Fruit fly (Drosophila melanogaster): ENCODE results near the gene CG7888.
A peak's percentile ranks its signal among the peaks of the same experiment; 100 is the strongest.

Gene CG7888

DNA sequence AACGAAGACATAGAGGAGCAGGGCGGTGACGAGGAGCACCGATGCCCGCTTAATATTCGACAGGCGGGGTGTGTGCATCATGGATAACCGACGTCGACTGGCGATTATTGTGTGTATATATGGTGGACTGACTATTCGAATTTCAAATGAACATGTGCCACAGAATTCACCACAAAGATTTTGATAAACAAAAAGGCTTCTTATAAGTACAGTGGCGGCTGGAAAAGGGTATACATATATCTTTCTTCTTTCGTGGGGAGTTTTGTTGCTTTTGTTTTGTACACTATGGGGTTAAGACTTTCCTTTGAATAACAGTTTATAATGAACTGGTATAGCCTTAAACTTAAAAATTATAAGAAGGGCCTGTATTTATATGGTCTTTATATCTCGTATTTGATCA is 15.9 kb downstream of the CG7888 start, which contains the start of gene CG6310:
CG6310 (minus strand) TSS at position 101 of the 400 bp plus-strand sequence.
- TF ChIP-seq br (GFP tag; optimal IDR thresholded peaks at IDR 0.05) (no peak), Hr83 (GFP tag; optimal IDR thresholded peaks at IDR 0.05; ENCODE audit: poor library complexity, severe bottlenecking) (no peak), fru (GFP tag; optimal IDR thresholded peaks at IDR 0.05) (no peak), dsf (GFP tag; optimal IDR thresholded peaks at IDR 0.05; ENCODE audit: borderline replicate concordance) (no peak), usp (GFP tag; optimal IDR thresholded peaks at IDR 0.05) (no peak), Sp1 (GFP tag; optimal IDR thresholded peaks at IDR 0.05) (no peak), woc (GFP tag; optimal IDR thresholded peaks at IDR 0.05) (no peak), Dif (GFP tag; optimal IDR thresholded peaks at IDR 0.05; ENCODE audit: partially characterized antibody) (no peak), GATAd (GFP tag; optimal IDR thresholded peaks at IDR 0.05) (no peak), ey (GFP tag; optimal IDR thresholded peaks at IDR 0.05) (no peak)

- TF ChIP-seq brk (GFP tag; optimal IDR thresholded peaks at IDR 0.05) (no peak), Dif (GFP tag; optimal IDR thresholded peaks at IDR 0.05; ENCODE audit: partially characterized antibody) (peak; percentile 47), fru (GFP tag; optimal IDR thresholded peaks at IDR 0.05) (no peak), Jra (GFP tag; optimal IDR thresholded peaks at IDR 0.05) (no peak), HLH106 (tag; optimal IDR thresholded peaks at IDR 0.05) (no peak), dsf (GFP tag; optimal IDR thresholded peaks at IDR 0.05; ENCODE audit: borderline replicate concordance) (no peak), Rel (GFP tag; optimal IDR thresholded peaks at IDR 0.05) (no peak), Rel (tag; optimal IDR thresholded peaks at IDR 0.05) (peak; percentile 24), h (GFP tag; optimal IDR thresholded peaks at IDR 0.05) (no peak), CG32264 (GFP tag; optimal IDR thresholded peaks at IDR 0.05) (no peak), dl (GFP tag; optimal IDR thresholded peaks at IDR 0.05; ENCODE audit: insufficient read depth in 1 of 2, partially characterized antibody in 2 of 2) (no peak), N (GFP tag; optimal IDR thresholded peaks at IDR 0.05) (no peak), pan (optimal IDR thresholded peaks at IDR 0.05) (no peak), Sp1 (GFP tag; optimal IDR thresholded peaks at IDR 0.05) (peak; percentile 31), dmrt93B (GFP tag; optimal IDR thresholded peaks at IDR 0.05) (no peak), Hnf4 (GFP tag; optimal IDR thresholded peaks at IDR 0.05) (peak; percentile 49), usp (GFP tag; optimal IDR thresholded peaks at IDR 0.05) (no peak), foxo (GFP tag; optimal IDR thresholded peaks at IDR 0.05) (peak in 1 of 2 experiments; percentile 43), woc (GFP tag; optimal IDR thresholded peaks at IDR 0.05) (no peak), OdsH (GFP tag; optimal IDR thresholded peaks at IDR 0.05) (peak; percentile 14), sv (GFP tag; optimal IDR thresholded peaks at IDR 0.05) (no peak), Hr78 (GFP tag; optimal IDR thresholded peaks at IDR 0.05) (no peak), Dfd (GFP tag; optimal IDR thresholded peaks at IDR 0.05) (no peak), Abd-B (GFP tag; optimal IDR thresholded peaks at IDR 0.05) (no peak), br (GFP tag; optimal IDR thresholded peaks at IDR 0.05) (no peak), jim (GFP tag; optimal IDR thresholded peaks at IDR 0.05) (peak; percentile 11), CG9705 (GFP tag; optimal IDR thresholded peaks at IDR 0.05) (no peak), Hr83 (GFP tag; optimal IDR thresholded peaks at IDR 0.05; ENCODE audit: poor library complexity, severe bottlenecking) (peak; percentile 77), rgr (GFP tag; optimal IDR thresholded peaks at IDR 0.05) (peak; percentile 56), sage (GFP tag; optimal IDR thresholded peaks at IDR 0.05) (no peak), tai (GFP tag; optimal IDR thresholded peaks at IDR 0.05) (no peak), Myc (optimal IDR thresholded peaks at IDR 0.05) (no peak)
Measured at dm6 chr3L:11070372-11070854, 16.6 kb downstream of the CG7888 start, which contains the start of gene Mocs1. Gene Mocs1, plus strand, starts transcription at chr3L:11070526.

dm6 chr3L:11071057-11071456 is 17.2 kb downstream of the CG7888 start:
- TF ChIP-seq h (GFP tag; optimal IDR thresholded peaks at IDR 0.05): no peak
- no peak for TF ChIP-seq Dif (GFP tag; optimal IDR thresholded peaks at IDR 0.05; ENCODE audit: partially characterized antibody)
- no peak for TF ChIP-seq Vsx2 (GFP tag; optimal IDR thresholded peaks at IDR 0.05; ENCODE audit: partially characterized antibody)
- TF ChIP-seq Rel (GFP tag; optimal IDR thresholded peaks at IDR 0.05): no peak
- TF ChIP-seq Rel (tag; optimal IDR thresholded peaks at IDR 0.05): no peak
- TF ChIP-seq Hnf4 (GFP tag; optimal IDR thresholded peaks at IDR 0.05): no peak
- no peak for TF ChIP-seq rgr (GFP tag; optimal IDR thresholded peaks at IDR 0.05)
- no peak for TF ChIP-seq sv (GFP tag; optimal IDR thresholded peaks at IDR 0.05)
- no peak for TF ChIP-seq dsf (GFP tag; optimal IDR thresholded peaks at IDR 0.05; ENCODE audit: borderline replicate concordance)
- TF ChIP-seq Hr83 (GFP tag; optimal IDR thresholded peaks at IDR 0.05; ENCODE audit: poor library complexity, severe bottlenecking): no peak
- no peak for TF ChIP-seq psq (GFP tag; optimal IDR thresholded peaks at IDR 0.05)
- TF ChIP-seq dmrt93B (GFP tag; optimal IDR thresholded peaks at IDR 0.05): no peak
- no peak for TF ChIP-seq tai (GFP tag; optimal IDR thresholded peaks at IDR 0.05)
- TF ChIP-seq Jra (GFP tag; optimal IDR thresholded peaks at IDR 0.05): no peak
- TF ChIP-seq pan (optimal IDR thresholded peaks at IDR 0.05): no peak

Data from whole organism, wandering third instar larva.